Worm (Caenorhabditis elegans) whole organism, L1 larva: ENCODE data around the gene mup-2.
A peak's percentile ranks its signal among the peaks of the same experiment; 100 is the strongest.

Experiments used
- C16A3.4 ChIP-seq: fragments of 150-350 bp; optimal IDR thresholded peaks from 2 replicates; lab custom pipeline; 2014; ENCODE audit warnings: missing biosample characterization, missing genetic modification characterization
- C34B4.2 ChIP-seq: sonication (generic microtip); optimal IDR thresholded peaks from 2 replicates; lab custom pipeline; 2017; ENCODE audit warnings: mild to moderate bottlenecking, missing genetic modification characterization, missing compliant biosample characterization
- Y116A8C.19 ChIP-seq: sonication (generic microtip); optimal IDR thresholded peaks from 2 replicates; lab custom pipeline; 2016; ENCODE audit warnings: missing compliant biosample characterization, missing genetic modification characterization, borderline replicate concordance
- aha-1 ChIP-seq: fragments of 150-350 bp; optimal IDR thresholded peaks from 2 replicates; lab custom pipeline; 2014; ENCODE audit warnings: missing biosample characterization, missing genetic modification characterization
- ama-1 ChIP-seq: fragments of 150-350 bp; optimal IDR thresholded peaks from 2 replicates; lab custom pipeline; 2014
- blmp-1 ChIP-seq: fragments of 150-350 bp; optimal IDR thresholded peaks from 2 replicates; lab custom pipeline; 2014; ENCODE audit warnings: missing biosample characterization, missing genetic modification characterization
- dpl-1 ChIP-seq, 3 experiments: fragments of 150-350 bp in 2 of 3; sonication (generic microtip) in 1 of 3; optimal IDR thresholded peaks; 2 replicates each; lab custom pipeline; 2014 to 2017; ENCODE audit warnings: missing biosample characterization in 3 of 3, missing genetic modification characterization in 3 of 3, missing genetic modification reagents in 3 of 3
- dsc-1 ChIP-seq: sonication (generic microtip); optimal IDR thresholded peaks from 2 replicates; lab custom pipeline; 2016; ENCODE audit warnings: mild to moderate bottlenecking, missing genetic modification characterization, missing compliant biosample characterization
- efl-1 ChIP-seq, 4 experiments: fragments of 150-350 bp; optimal IDR thresholded peaks in 3 of 4; peaks in 1 of 4; 1 replicate in 1 of 4; 2 replicates in 3 of 4; lab custom pipeline; 2014; ENCODE audit warnings: missing biosample characterization in 2 of 4, missing genetic modification characterization in 2 of 4, missing genetic modification reagents in 2 of 4
- elt-2 ChIP-seq: sonication (generic microtip); optimal IDR thresholded peaks from 2 replicates; lab custom pipeline; 2016; ENCODE audit warnings: missing genetic modification characterization, mild to moderate bottlenecking, inconsistent platforms, missing compliant biosample characterization, missing genetic modification reagents
- elt-3 ChIP-seq, 6 experiments: fragments of 150-350 bp in 1 of 6; sonication (generic microtip); optimal IDR thresholded peaks; 2 replicates each; lab custom pipeline; 2017 to 2018; ENCODE audit warnings: missing biosample characterization in 6 of 6, missing genetic modification characterization in 6 of 6, inconsistent platforms in 1 of 6
- ets-5 ChIP-seq: fragments of 200-800 bp; sonication (Bioruptor generic); IDR thresholded peaks from 2 replicates; pipeline ENCODE4 v1.3.6; 2022; ENCODE audit warnings: missing genetic modification characterization, missing compliant biosample characterization
- fkh-10 ChIP-seq: sonication (generic microtip); optimal IDR thresholded peaks from 2 replicates; lab custom pipeline; 2017; ENCODE audit warnings: missing biosample characterization, missing genetic modification reagents, missing genetic modification characterization
- fkh-8 ChIP-seq: sonication (generic microtip); optimal IDR thresholded peaks from 2 replicates; lab custom pipeline; 2016; ENCODE audit warnings: mild to moderate bottlenecking, missing genetic modification characterization, missing compliant biosample characterization
- hlh-17 ChIP-seq: fragments of 200-800 bp; sonication (Bioruptor generic); optimal IDR thresholded peaks from 2 replicates; lab custom pipeline; 2018; ENCODE audit warnings: missing genetic modification characterization, mild to moderate bottlenecking, missing compliant biosample characterization, moderate library complexity, borderline replicate concordance
- hlh-4 ChIP-seq: sonication (generic microtip); optimal IDR thresholded peaks from 2 replicates; lab custom pipeline; 2016; ENCODE audit warnings: mild to moderate bottlenecking, missing genetic modification characterization, missing compliant biosample characterization
- irx-1 ChIP-seq: sonication (generic microtip); optimal IDR thresholded peaks from 2 replicates; lab custom pipeline; 2016; ENCODE audit warnings: missing genetic modification characterization, missing compliant biosample characterization
- lin-13 ChIP-seq: fragments of 150-350 bp; optimal IDR thresholded peaks from 2 replicates; lab custom pipeline; 2014; ENCODE audit warnings: missing biosample characterization, missing genetic modification reagents, missing genetic modification characterization
- lin-14 ChIP-seq: fragments of 200-800 bp; sonication (Bioruptor generic); optimal IDR thresholded peaks from 2 replicates; lab custom pipeline; 2018; ENCODE audit warnings: mild to moderate bottlenecking, missing genetic modification characterization, moderate library complexity, missing compliant biosample characterization
- lsy-2 ChIP-seq, 2 experiments: fragments of 150-350 bp; optimal IDR thresholded peaks; 2 replicates each; lab custom pipeline; 2014; ENCODE audit warnings: missing biosample characterization in 2 of 2, missing genetic modification characterization in 2 of 2
- mdl-1 ChIP-seq, 2 experiments: fragments of 150-350 bp; optimal IDR thresholded peaks; 2 replicates each; lab custom pipeline; 2014 to 2017; ENCODE audit warnings: missing biosample characterization in 2 of 2, missing genetic modification characterization in 2 of 2, inconsistent platforms in 1 of 2
- mep-1 ChIP-seq: fragments of 150-350 bp; optimal IDR thresholded peaks from 2 replicates; lab custom pipeline; 2014; ENCODE audit warnings: missing biosample characterization, missing genetic modification characterization
- nhr-12 ChIP-seq: sonication (generic microtip); optimal IDR thresholded peaks from 2 replicates; lab custom pipeline; 2017; ENCODE audit warnings: missing biosample characterization, missing genetic modification characterization
- nhr-20 ChIP-seq: sonication (generic microtip); optimal IDR thresholded peaks from 2 replicates; lab custom pipeline; 2016; ENCODE audit warnings: mild to moderate bottlenecking, missing genetic modification characterization, missing compliant biosample characterization
- nhr-71 ChIP-seq: sonication (generic microtip); optimal IDR thresholded peaks from 2 replicates; lab custom pipeline; 2016; ENCODE audit warnings: mild to moderate bottlenecking, missing genetic modification characterization, moderate library complexity, missing compliant biosample characterization
- nhr-85 ChIP-seq: sonication (generic microtip); peaks from one replicate; lab custom pipeline; 2016; ENCODE audit warnings: missing genetic modification characterization, inconsistent platforms, missing compliant biosample characterization
- nhr-90 ChIP-seq: sonication (generic microtip); optimal IDR thresholded peaks from 2 replicates; lab custom pipeline; 2016; ENCODE audit warnings: mild to moderate bottlenecking, missing genetic modification characterization, missing compliant biosample characterization; ENCODE audit not compliant: poor library complexity
- pqm-1 ChIP-seq: sonication (generic microtip); optimal IDR thresholded peaks from 3 replicates; lab custom pipeline; 2017; ENCODE audit warnings: missing biosample characterization, missing genetic modification characterization
- snu-23 ChIP-seq: sonication (generic microtip); optimal IDR thresholded peaks from 2 replicates; lab custom pipeline; 2016; ENCODE audit warnings: missing genetic modification characterization, missing compliant biosample characterization
- sptf-1 ChIP-seq: fragments of 150-350 bp; optimal IDR thresholded peaks from 2 replicates; lab custom pipeline; 2014; ENCODE audit warnings: missing biosample characterization, missing genetic modification characterization
- sup-37 ChIP-seq: fragments of 200-800 bp; sonication (Bioruptor generic); optimal IDR thresholded peaks from 2 replicates; lab custom pipeline; 2018; ENCODE audit warnings: mild to moderate bottlenecking, missing genetic modification characterization, missing compliant biosample characterization
- tlp-1 ChIP-seq: fragments of 150-350 bp; optimal IDR thresholded peaks from 2 replicates; lab custom pipeline; 2014; ENCODE audit warnings: missing biosample characterization, missing genetic modification characterization
- ztf-4 ChIP-seq: fragments of 150-350 bp; optimal IDR thresholded peaks from 2 replicates; lab custom pipeline; 2014; ENCODE audit warnings: missing biosample characterization, missing genetic modification characterization

The mup-2 gene

DNA sequence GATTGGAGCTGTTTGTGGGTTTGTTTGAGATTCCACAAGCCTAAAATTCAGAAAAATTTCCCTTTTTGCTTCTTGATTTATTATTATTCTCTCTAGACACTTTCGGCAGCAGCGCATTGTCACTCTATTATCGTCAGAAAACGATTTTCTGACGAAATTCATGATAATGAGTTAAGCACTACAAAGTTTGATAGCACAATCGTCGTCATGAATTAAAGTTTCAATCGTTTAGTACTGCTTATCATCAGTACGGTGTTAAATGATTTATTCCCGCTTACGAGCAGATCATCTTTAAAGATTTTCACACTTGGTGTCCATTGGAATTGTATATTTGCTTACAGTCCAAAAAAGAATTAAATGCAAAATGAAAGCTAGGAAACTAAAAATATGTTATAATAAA lies 19.5 kb upstream of the mup-2 start:
- no peak for TF ChIP-seq ama-1 (lab: Kevin White, UChicago)
- TF ChIP-seq elt-2 (tag; lab: Kevin White, UChicago), result peak; percentile 88
- TF ChIP-seq, all 84 proteins: peak for 1

ce11 chrX:6427147-6427546 lies 17.1 kb upstream of the mup-2 start:
- TF ChIP-seq elt-2 (tag; lab: Kevin White, UChicago) (peak; percentile 91), Y116A8C.19 (tag; lab: Kevin White, UChicago) (no peak), pqm-1 (tag; lab: Kevin White, UChicago) (peak; percentile 22), lin-13 (GFP tag; lab: Kevin White, UChicago) (no peak), lin-14 (GFP tag; lab: Kevin White, UChicago) (peak; percentile 5), ztf-4 (tag; lab: Kevin White, UChicago) (no peak), aha-1 (no peak), lsy-2 (tag; optimal IDR thresholded peaks at IDR 0.05; lab: Kevin White, UChicago) (peak in 1 of 2 experiments; percentile 22), nhr-90 (tag; lab: Kevin White, UChicago) (peak; percentile 1), efl-1 (optimal IDR thresholded peaks at IDR 0.05; lab: Kevin White, UChicago) (no peak), efl-1 (GFP tag; optimal IDR thresholded peaks at IDR 0.05 in 1 of 2; lab: Kevin White, UChicago) (no peak)

DNA sequence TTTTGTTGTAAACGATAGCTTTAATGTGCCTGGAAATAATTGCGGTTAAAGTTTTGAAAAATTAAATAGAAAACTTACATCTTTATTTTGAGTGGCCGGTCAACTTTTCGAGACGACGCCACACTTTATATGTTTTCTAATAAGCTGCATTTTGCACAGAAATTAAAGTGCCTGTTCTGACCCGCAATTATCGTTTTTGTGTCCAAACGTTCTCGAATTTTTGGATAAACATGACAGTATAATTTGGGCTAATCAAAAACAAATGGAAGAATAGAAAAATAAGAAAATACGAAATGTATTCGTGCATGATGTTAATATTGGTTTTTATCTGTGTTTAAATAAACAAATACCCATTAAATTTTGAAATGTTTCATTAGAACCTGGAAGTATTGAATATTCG lies 10.7 kb upstream of the mup-2 start, which contains the start of gene K10C2.12:
TSS of gene K10C2.12 (minus strand) at position 101 of the 400 bp plus-strand sequence.
- no peak for TF ChIP-seq irx-1 (tag; lab: Kevin White, UChicago)
- no peak for TF ChIP-seq elt-3 (tag; optimal IDR thresholded peaks at IDR 0.05; lab: Kevin White, UChicago)
- no peak for TF ChIP-seq nhr-12
- no peak for TF ChIP-seq elt-2 (tag; lab: Kevin White, UChicago)
- TF ChIP-seq aha-1, result no peak
- no peak for TF ChIP-seq blmp-1
- TF ChIP-seq ets-5, result no peak
- TF ChIP-seq Y116A8C.19 (tag; lab: Kevin White, UChicago), result no peak
- no peak for TF ChIP-seq C16A3.4
- TF ChIP-seq nhr-71, result no peak
- no peak for TF ChIP-seq tlp-1 (tag; lab: Kevin White, UChicago)
- TF ChIP-seq nhr-20 (tag; lab: Kevin White, UChicago), result no peak

DNA sequence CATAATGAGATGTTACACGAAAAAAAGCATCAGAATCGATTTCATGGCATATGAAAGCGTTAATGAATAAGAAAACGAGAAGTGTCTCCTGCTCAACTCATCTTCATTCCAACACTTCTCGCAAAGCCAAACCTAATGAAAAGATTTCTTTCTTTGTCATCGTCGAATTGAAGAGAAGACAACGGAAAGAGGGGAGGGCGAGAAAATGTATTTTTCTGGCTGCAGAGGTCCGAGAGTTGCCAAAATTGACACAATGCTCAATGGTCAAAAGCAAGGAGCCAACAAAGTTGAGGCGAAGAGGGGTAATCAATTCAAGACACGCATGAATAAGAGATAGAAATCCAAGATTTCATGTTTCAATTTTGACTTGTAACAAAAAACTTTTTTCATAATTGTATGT lies 9.1 kb upstream of the mup-2 start:
- TF ChIP-seq hlh-4, result no peak
- TF ChIP-seq sup-37 (GFP tag; lab: Kevin White, UChicago), result no peak
- TF ChIP-seq hlh-17 (GFP tag; lab: Kevin White, UChicago), result no peak
- TF ChIP-seq lin-13 (GFP tag; lab: Kevin White, UChicago), result no peak
- TF ChIP-seq fkh-10 (GFP tag; lab: Kevin White, UChicago), result peak; percentile 64
- no peak for TF ChIP-seq sptf-1 (tag; lab: Kevin White, UChicago)
- TF ChIP-seq fkh-8 (tag; lab: Kevin White, UChicago), result no peak
- no peak for TF ChIP-seq mdl-1 (tag; optimal IDR thresholded peaks at IDR 0.05; lab: Kevin White, UChicago)
- TF ChIP-seq lsy-2 (tag; optimal IDR thresholded peaks at IDR 0.05; lab: Kevin White, UChicago), result no peak
- TF ChIP-seq dsc-1, result peak; percentile 35
- peak; percentile 48 for TF ChIP-seq lin-14 (GFP tag; lab: Kevin White, UChicago)
- no peak for TF ChIP-seq dpl-1 (GFP tag; optimal IDR thresholded peaks at IDR 0.05; lab: Kevin White, UChicago)

DNA sequence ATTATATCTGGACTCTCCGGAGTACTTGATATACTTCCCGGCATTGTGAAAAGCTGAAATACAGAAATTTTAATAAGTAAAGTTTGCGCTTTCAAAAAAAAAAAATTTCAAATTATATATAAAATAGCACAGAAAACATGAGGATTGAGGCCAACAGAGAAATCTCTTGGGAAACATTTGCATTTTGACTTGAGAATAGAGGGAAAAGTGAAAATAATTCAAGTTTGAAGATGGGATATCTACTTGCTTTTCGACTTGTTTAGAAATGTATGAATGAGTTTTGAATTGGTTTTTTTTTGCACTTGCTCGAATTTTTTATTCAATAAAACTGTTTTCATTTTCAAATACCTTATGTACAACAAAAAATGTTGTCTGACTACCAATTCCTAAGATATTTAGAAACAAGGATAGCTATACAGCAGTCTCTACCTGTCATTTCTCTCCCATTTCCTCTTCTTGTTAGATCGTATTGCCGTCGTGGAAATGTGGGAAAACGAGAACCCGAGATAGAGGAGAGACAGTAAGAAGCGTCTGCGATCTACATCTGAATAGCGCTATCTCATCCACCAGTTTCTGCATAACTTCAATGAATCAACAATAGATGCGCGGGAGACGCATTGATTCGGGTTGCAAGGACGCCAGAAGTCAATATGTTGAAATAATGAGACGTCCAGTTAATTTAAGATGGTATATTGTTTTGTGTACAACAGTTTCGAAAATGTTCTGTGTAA lies 6.5 kb upstream of the mup-2 start, which contains the start of gene T22E5.6:
TSS of gene T22E5.6 (minus strand) at position 51 of the 731 bp plus-strand sequence.
- TF ChIP-seq mep-1, result peak; percentile 40
- TF ChIP-seq blmp-1, result peak; percentile 74
- TF ChIP-seq snu-23 (GFP tag; lab: Kevin White, UChicago), result peak; percentile 37
- TF ChIP-seq lin-14 (GFP tag; lab: Kevin White, UChicago), result peak; percentile 65
- TF ChIP-seq elt-3 (tag; optimal IDR thresholded peaks at IDR 0.05; lab: Kevin White, UChicago), result peak in 2 of 6 experiments; percentile 20 to 37
- TF ChIP-seq dsc-1, result no peak
- TF ChIP-seq nhr-85, result peak; percentile 83
- peak in 1 of 2 experiments; percentile 10 for TF ChIP-seq lsy-2 (tag; optimal IDR thresholded peaks at IDR 0.05; lab: Kevin White, UChicago)
- no peak for TF ChIP-seq C34B4.2
- TF ChIP-seq lin-13 (GFP tag; lab: Kevin White, UChicago), result no peak
